Fruit fly (Drosophila melanogaster) whole organism, prepupa: ENCODE measurements around the gene Sox102F.

Source experiments
- Blimp-1 ChIP-seq: fragments of 200-800 bp; sonication (Bioruptor generic); optimal IDR thresholded peaks from 3 replicates; lab custom pipeline; 2017; ENCODE audit warnings: missing biosample characterization, missing genetic modification characterization, mild to moderate bottlenecking, moderate library complexity, missing genetic modification reagents
- CG10631 ChIP-seq: fragments of 200-800 bp; sonication (Bioruptor generic); optimal IDR thresholded peaks from 2 replicates; lab custom pipeline; 2016; ENCODE audit warnings: missing biosample characterization, missing genetic modification characterization
- CG11762 ChIP-seq: fragments of 200-800 bp; sonication (Bioruptor generic); optimal IDR thresholded peaks from 3 replicates; lab custom pipeline; 2016; ENCODE audit warnings: missing biosample characterization, missing genetic modification characterization; ENCODE audit not compliant: insufficient read depth
- CG11902 ChIP-seq: fragments of 200-800 bp; sonication (Bioruptor generic); optimal IDR thresholded peaks from 3 replicates; lab custom pipeline; 2016; ENCODE audit warnings: missing biosample characterization, missing genetic modification characterization
- CG15336 ChIP-seq: fragments of 200-800 bp; sonication (Bioruptor generic); IDR thresholded peaks from 2 replicates; pipeline ENCODE4 v1.3.6; 2022; ENCODE audit warnings: missing biosample characterization, missing genetic modification characterization
- CG1621 ChIP-seq: fragments of 200-800 bp; sonication (Bioruptor generic); optimal IDR thresholded peaks from 3 replicates; lab custom pipeline; 2018; ENCODE audit warnings: missing biosample characterization, mild to moderate bottlenecking, missing genetic modification characterization
- CG16779 ChIP-seq: fragments of 200-800 bp; sonication (Bioruptor generic); optimal IDR thresholded peaks from 3 replicates; lab custom pipeline; 2017; ENCODE audit warnings: missing biosample characterization, mild to moderate bottlenecking, missing genetic modification characterization
- CG3032 ChIP-seq: fragments of 200-800 bp; optimal IDR thresholded peaks from 2 replicates; lab custom pipeline; 2019; ENCODE audit warnings: missing biosample characterization, mild to moderate bottlenecking, missing genetic modification characterization, moderate library complexity
- CG31627 ChIP-seq: fragments of 200-800 bp; sonication (Bioruptor generic); optimal IDR thresholded peaks from 3 replicates; lab custom pipeline; 2016; ENCODE audit warnings: missing biosample characterization, missing genetic modification characterization
- CG32006 ChIP-seq: fragments of 200-800 bp; sonication (Bioruptor generic); optimal IDR thresholded peaks from 3 replicates; lab custom pipeline; 2017; ENCODE audit warnings: missing biosample characterization, mild to moderate bottlenecking, missing genetic modification characterization
- CG4318 ChIP-seq: fragments of 200-800 bp; sonication (Bioruptor generic); optimal IDR thresholded peaks from 3 replicates; lab custom pipeline; 2017; ENCODE audit warnings: missing biosample characterization, mild to moderate bottlenecking, missing genetic modification characterization
- CG6163 ChIP-seq: fragments of 200-800 bp; sonication (Bioruptor generic); IDR thresholded peaks from 3 replicates; pipeline ENCODE4 v1.3.6; 2022; ENCODE audit warnings: missing biosample characterization, missing genetic modification characterization
- CG6276 ChIP-seq: fragments of 200-800 bp; sonication (Bioruptor generic); optimal IDR thresholded peaks from 2 replicates; lab custom pipeline; 2017; ENCODE audit warnings: missing biosample characterization, mild to moderate bottlenecking, missing genetic modification characterization
- CG6792 ChIP-seq: fragments of 200-800 bp; sonication (Bioruptor generic); optimal IDR thresholded peaks from 3 replicates; lab custom pipeline; 2016; ENCODE audit warnings: missing biosample characterization, missing genetic modification characterization
- CG6854 ChIP-seq: fragments of 200-800 bp; sonication (Bioruptor generic); optimal IDR thresholded peaks from 2 replicates; lab custom pipeline; 2017; ENCODE audit warnings: missing biosample characterization, mild to moderate bottlenecking, missing genetic modification characterization
- CG7368 ChIP-seq: fragments of 200-800 bp; sonication (Bioruptor generic); optimal IDR thresholded peaks from 3 replicates; lab custom pipeline; 2016; ENCODE audit warnings: missing biosample characterization, missing genetic modification characterization
- CG8319 ChIP-seq: fragments of 200-800 bp; sonication (Bioruptor generic); optimal IDR thresholded peaks from 3 replicates; lab custom pipeline; 2016; ENCODE audit warnings: missing biosample characterization, missing genetic modification characterization
- CG8632 ChIP-seq: fragments of 200-800 bp; sonication (Bioruptor generic); optimal IDR thresholded peaks from 3 replicates; lab custom pipeline; 2016; ENCODE audit warnings: missing biosample characterization, missing genetic modification characterization
- Eip75B ChIP-seq: fragments of 200-800 bp; sonication (Bioruptor generic); optimal IDR thresholded peaks from 3 replicates; lab custom pipeline; 2016; ENCODE audit warnings: missing biosample characterization, missing genetic modification characterization
- Eip78C ChIP-seq: fragments of 200-800 bp; sonication (Bioruptor generic); peaks from one replicate; lab custom pipeline; 2016; ENCODE audit warnings: missing biosample characterization, missing genetic modification characterization
- Eip93F ChIP-seq: fragments of 200-800 bp; sonication (Bioruptor generic); optimal IDR thresholded peaks from 2 replicates; lab custom pipeline; 2016; ENCODE audit warnings: missing biosample characterization, mild to moderate bottlenecking, missing genetic modification characterization
- Ets96B ChIP-seq: fragments of 200-800 bp; optimal IDR thresholded peaks from 2 replicates; lab custom pipeline; 2019; ENCODE audit warnings: missing biosample characterization, mild to moderate bottlenecking, missing genetic modification characterization, moderate library complexity
- Gug ChIP-seq: fragments of 200-800 bp; sonication (Bioruptor generic); IDR thresholded peaks from 2 replicates; pipeline ENCODE4 v1.3.6; 2022; ENCODE audit warnings: missing biosample characterization, missing genetic modification characterization
- Hr39 ChIP-seq: fragments of 200-800 bp; sonication (Bioruptor generic); optimal IDR thresholded peaks from 2 replicates; lab custom pipeline; 2016; ENCODE audit warnings: missing biosample characterization, missing genetic modification characterization
- Hr4 ChIP-seq: fragments of 200-800 bp; sonication (Bioruptor generic); optimal IDR thresholded peaks from 3 replicates; lab custom pipeline; 2016; ENCODE audit warnings: missing biosample characterization, missing genetic modification characterization
- Met ChIP-seq: fragments of 200-800 bp; sonication (Bioruptor generic); optimal IDR thresholded peaks from 3 replicates; lab custom pipeline; 2016; ENCODE audit warnings: missing biosample characterization, missing genetic modification characterization
- OdsH ChIP-seq: fragments of 200-800 bp; sonication (Bioruptor generic); optimal IDR thresholded peaks from 3 replicates; lab custom pipeline; 2016; ENCODE audit warnings: missing biosample characterization, missing genetic modification characterization
- Smox ChIP-seq: fragments of 200-800 bp; sonication (Bioruptor generic); optimal IDR thresholded peaks from 3 replicates; lab custom pipeline; 2016; ENCODE audit warnings: missing biosample characterization, missing genetic modification characterization
- Sox14 ChIP-seq: fragments of 200-800 bp; sonication (Bioruptor generic); optimal IDR thresholded peaks from 3 replicates; lab custom pipeline; 2016; ENCODE audit warnings: missing biosample characterization, missing genetic modification characterization
- Sox15 ChIP-seq: fragments of 200-800 bp; sonication (Bioruptor generic); optimal IDR thresholded peaks from 3 replicates; lab custom pipeline; 2016; ENCODE audit warnings: missing biosample characterization, missing genetic modification characterization
- achi ChIP-seq: fragments of 200-800 bp; sonication (Bioruptor generic); optimal IDR thresholded peaks from 3 replicates; lab custom pipeline; 2016; ENCODE audit warnings: missing biosample characterization, missing genetic modification characterization
- esn ChIP-seq: fragments of 200-800 bp; sonication (Bioruptor generic); optimal IDR thresholded peaks from 2 replicates; lab custom pipeline; 2016; ENCODE audit warnings: missing biosample characterization, mild to moderate bottlenecking, missing genetic modification characterization, moderate library complexity
- fd59A ChIP-seq: fragments of 200-800 bp; sonication (Bioruptor generic); optimal IDR thresholded peaks from 2 replicates; lab custom pipeline; 2017; ENCODE audit warnings: missing biosample characterization, mild to moderate bottlenecking, missing genetic modification characterization, missing genetic modification reagents
- fd85E ChIP-seq: fragments of 200-800 bp; sonication (Bioruptor generic); optimal IDR thresholded peaks from 3 replicates; lab custom pipeline; 2016; ENCODE audit warnings: missing biosample characterization, missing genetic modification characterization
- fkh ChIP-seq: fragments of 200-800 bp; sonication (Bioruptor generic); optimal IDR thresholded peaks from 3 replicates; lab custom pipeline; 2017; ENCODE audit warnings: missing biosample characterization, mild to moderate bottlenecking, missing genetic modification characterization, moderate library complexity
- lz ChIP-seq: fragments of 200-800 bp; sonication (Bioruptor generic); optimal IDR thresholded peaks from 3 replicates; lab custom pipeline; 2016; ENCODE audit warnings: missing biosample characterization, missing genetic modification characterization
- net ChIP-seq: fragments of 200-800 bp; sonication (Bioruptor generic); optimal IDR thresholded peaks from 3 replicates; lab custom pipeline; 2016; ENCODE audit warnings: missing biosample characterization, missing genetic modification characterization
- pdm3 ChIP-seq: fragments of 200-800 bp; sonication (Bioruptor generic); optimal IDR thresholded peaks from 3 replicates; lab custom pipeline; 2016; ENCODE audit warnings: missing biosample characterization, missing genetic modification characterization
- spab ChIP-seq: fragments of 200-800 bp; sonication (Bioruptor generic); optimal IDR thresholded peaks from 2 replicates; lab custom pipeline; 2017; ENCODE audit warnings: missing biosample characterization, mild to moderate bottlenecking, missing genetic modification characterization, missing genetic modification reagents
- ss ChIP-seq, 2 experiments: fragments of 200-800 bp; sonication (Bioruptor generic); optimal IDR thresholded peaks; 2 replicates in 1 of 2; 3 replicates in 1 of 2; lab custom pipeline; 2017 to 2018; ENCODE audit warnings: mild to moderate bottlenecking in 2 of 2, missing biosample characterization in 2 of 2, missing genetic modification characterization in 2 of 2, moderate library complexity in 1 of 2
- topi ChIP-seq: fragments of 200-800 bp; sonication (Bioruptor generic); optimal IDR thresholded peaks from 3 replicates; lab custom pipeline; 2016; ENCODE audit warnings: missing biosample characterization, missing genetic modification characterization
- vri ChIP-seq: fragments of 200-800 bp; sonication (Bioruptor generic); optimal IDR thresholded peaks from 3 replicates; lab custom pipeline; 2016; ENCODE audit warnings: missing biosample characterization, mild to moderate bottlenecking, missing genetic modification characterization

The Sox102F gene

dm6 chr4:833790-834451 lies at the start of gene Sox102F:
Gene Sox102F (minus strand): TSS chr4:834393.
- TF ChIP-seq Eip93F (GFP tag; lab: Kevin White, UChicago) = no peak
- TF ChIP-seq Eip78C = peak; percentile 55
- TF ChIP-seq CG6854 (GFP tag; lab: Kevin White, UChicago) = no peak
- TF ChIP-seq ss (GFP tag; optimal IDR thresholded peaks at IDR 0.05; lab: Kevin White, UChicago) = peak in 1 of 2 experiments; percentile 8

DNA sequence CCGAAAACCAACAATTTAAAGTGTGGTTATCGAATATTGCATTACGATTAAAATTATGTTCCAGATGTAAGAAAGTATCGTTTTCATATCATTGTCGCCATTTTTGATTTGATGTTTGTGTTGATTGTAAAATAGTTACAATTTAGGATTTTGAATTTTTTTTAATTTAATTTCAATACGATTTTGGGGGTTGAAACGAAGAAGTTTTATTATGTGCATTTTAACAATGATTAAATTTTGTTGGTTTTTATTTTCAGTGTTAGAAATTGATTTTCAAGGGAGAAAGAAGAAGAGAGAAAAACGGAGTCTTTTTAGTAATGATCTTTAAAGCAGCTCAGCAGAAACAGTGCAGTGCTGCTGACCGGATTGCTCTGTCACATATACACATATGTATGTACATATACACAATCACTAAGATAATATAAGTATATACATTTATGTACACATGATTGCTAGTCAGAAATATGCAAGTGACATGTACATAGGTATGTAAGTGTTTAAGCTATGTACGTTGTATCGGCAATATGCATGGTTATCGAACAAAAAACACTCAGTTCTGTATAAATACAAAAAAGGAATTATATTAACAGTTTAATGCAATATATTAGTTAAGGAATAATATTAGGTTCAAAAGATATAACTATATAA lies 45.0 kb upstream of the Sox102F start:
- no peak for TF ChIP-seq CG16779 (tag; lab: Kevin White, UChicago)
- TF ChIP-seq vri (GFP tag; lab: Kevin White, UChicago) = no peak
- TF ChIP-seq net = no peak
- peak; percentile 5 for TF ChIP-seq pdm3 (GFP tag; lab: Kevin White, UChicago)
- no peak for TF ChIP-seq CG8319
- TF ChIP-seq CG31627 = no peak
- peak; percentile 30 for TF ChIP-seq OdsH (GFP tag; lab: Kevin White, UChicago)
- no peak for TF ChIP-seq lz (GFP tag; lab: Kevin White, UChicago)
- TF ChIP-seq Sox15 (GFP tag; lab: Kevin White, UChicago) = no peak
- no peak for TF ChIP-seq CG6163 (GFP tag; lab: Robert Waterston, UW)
- TF ChIP-seq fd85E (GFP tag; lab: Kevin White, UChicago) = no peak
- TF ChIP-seq CG8632 (GFP tag; lab: Kevin White, UChicago) = no peak
- no peak for TF ChIP-seq fkh (GFP tag; lab: Kevin White, UChicago)
- TF ChIP-seq topi (GFP tag; lab: Kevin White, UChicago) = peak; percentile 13
- TF ChIP-seq Eip78C = peak; percentile 72
- TF ChIP-seq Hr39 (GFP tag; lab: Kevin White, UChicago) = no peak
- TF ChIP-seq Met = peak; percentile 27
- peak; percentile 12 for TF ChIP-seq CG10631 (GFP tag; lab: Kevin White, UChicago)
- no peak for TF ChIP-seq CG32006 (GFP tag; lab: Kevin White, UChicago)
- peak; percentile 45 for TF ChIP-seq esn (GFP tag; lab: Kevin White, UChicago)
- TF ChIP-seq Hr4 (GFP tag; lab: Kevin White, UChicago) = peak; percentile 6
- TF ChIP-seq Ets96B (tag; lab: Kevin White, UChicago) = no peak

- TF ChIP-seq topi (GFP tag; lab: Kevin White, UChicago) = no peak
- no peak for TF ChIP-seq fd59A
These were observed 33.7 kb upstream of the Sox102F start for dm6 chr4:867937-868336.

dm6 chr4:866437-867216 lies 32.4 kb upstream of the Sox102F start, which contains the start of gene Gyf:
Gene Gyf (minus strand): TSS chr4:867025.
- no peak for TF ChIP-seq CG32006 (GFP tag; lab: Kevin White, UChicago)
- TF ChIP-seq Hr4 (GFP tag; lab: Kevin White, UChicago) = no peak
- TF ChIP-seq OdsH (GFP tag; lab: Kevin White, UChicago) = no peak
- peak; percentile 42 for TF ChIP-seq CG3032 (tag; lab: Kevin White, UChicago)
- TF ChIP-seq Sox14 = no peak
- no peak for TF ChIP-seq Hr39 (GFP tag; lab: Kevin White, UChicago)
- TF ChIP-seq CG6792 = no peak
- TF ChIP-seq Smox (GFP tag; lab: Kevin White, UChicago) = no peak
- TF ChIP-seq spab (GFP tag; lab: Kevin White, UChicago) = no peak
- TF ChIP-seq esn (GFP tag; lab: Kevin White, UChicago) = peak; percentile 1
- no peak for TF ChIP-seq Eip93F (GFP tag; lab: Kevin White, UChicago)
- no peak for TF ChIP-seq CG7368 (GFP tag; lab: Kevin White, UChicago)
- no peak for TF ChIP-seq CG4318 (GFP tag; lab: Kevin White, UChicago)
- peak; percentile 8 for TF ChIP-seq CG6854 (GFP tag; lab: Kevin White, UChicago)
- no peak for TF ChIP-seq Gug (GFP tag; lab: Robert Waterston, UW)
- TF ChIP-seq achi (GFP tag; lab: Kevin White, UChicago) = no peak
- TF ChIP-seq Eip78C = no peak
- no peak for TF ChIP-seq CG15336
- no peak for TF ChIP-seq Ets96B (tag; lab: Kevin White, UChicago)
- TF ChIP-seq CG1621 (tag; lab: Kevin White, UChicago) = no peak
- no peak for TF ChIP-seq CG11902 (GFP tag; lab: Kevin White, UChicago)
- TF ChIP-seq CG11762 = no peak
- no peak for TF ChIP-seq Eip75B
- no peak for TF ChIP-seq CG6276
- no peak for TF ChIP-seq CG8319
- no peak for TF ChIP-seq Blimp-1
